Fruit fly (Drosophila melanogaster): ENCODE data around the gene CG17991.

Gene CG17991

dm6 chr3R:27281022-27281810, 40.1 kb downstream of the CG17991 start (continued):
- TF ChIP-seq lz (GFP tag; optimal IDR thresholded peaks at IDR 0.05) (peak; percentile 98), Sox102F (GFP tag; optimal IDR thresholded peaks at IDR 0.05) (peak; percentile 98), Eip75B (GFP tag; optimal IDR thresholded peaks at IDR 0.05) (peak; percentile 97), CG1621 (tag; optimal IDR thresholded peaks at IDR 0.05) (peak; percentile 99), eg (GFP tag; IDR thresholded peaks at IDR 0.05) (peak; percentile 99), CG8319 (GFP tag; optimal IDR thresholded peaks at IDR 0.05) (peak; percentile 95), CG3032 (tag; optimal IDR thresholded peaks at IDR 0.05) (peak; percentile 92), dsx (GFP tag; optimal IDR thresholded peaks at IDR 0.05; ENCODE audit: poor library complexity, severe bottlenecking) (peak; percentile 91), CG8632 (GFP tag; optimal IDR thresholded peaks at IDR 0.05) (peak; percentile 96), Gug (GFP tag; IDR thresholded peaks at IDR 0.05) (peak; percentile 96), vri (GFP tag; optimal IDR thresholded peaks at IDR 0.05) (peak; percentile 95), Hr38 (GFP tag; optimal IDR thresholded peaks at IDR 0.05) (peak; percentile 62), Eip78C (GFP tag) (peak; percentile 99), CG32006 (GFP tag; optimal IDR thresholded peaks at IDR 0.05) (peak; percentile 98), CG9139 (GFP tag; optimal IDR thresholded peaks at IDR 0.05) (peak; percentile 87), fd59A (GFP tag; optimal IDR thresholded peaks at IDR 0.05) (peak; percentile 96), ss (GFP tag; optimal IDR thresholded peaks at IDR 0.05) (peak; percentile 89 to 94), CG6276 (GFP tag; optimal IDR thresholded peaks at IDR 0.05) (peak; percentile 97), fd85E (GFP tag; optimal IDR thresholded peaks at IDR 0.05) (peak; percentile 96), CG6854 (GFP tag; optimal IDR thresholded peaks at IDR 0.05) (peak; percentile 90), spab (GFP tag; optimal IDR thresholded peaks at IDR 0.05) (peak; percentile 97), Sox14 (GFP tag; optimal IDR thresholded peaks at IDR 0.05) (peak; percentile 99), cyc (GFP tag; optimal IDR thresholded peaks at IDR 0.05) (peak; percentile 97), Lpt (GFP tag; optimal IDR thresholded peaks at IDR 0.05) (peak; percentile 95), achi (GFP tag; optimal IDR thresholded peaks at IDR 0.05) (peak; percentile 97), CG8119 (GFP tag; IDR thresholded peaks at IDR 0.05) (peak; percentile 98), acj6 (GFP tag; optimal IDR thresholded peaks at IDR 0.05) (peak; percentile 97)

DNA sequence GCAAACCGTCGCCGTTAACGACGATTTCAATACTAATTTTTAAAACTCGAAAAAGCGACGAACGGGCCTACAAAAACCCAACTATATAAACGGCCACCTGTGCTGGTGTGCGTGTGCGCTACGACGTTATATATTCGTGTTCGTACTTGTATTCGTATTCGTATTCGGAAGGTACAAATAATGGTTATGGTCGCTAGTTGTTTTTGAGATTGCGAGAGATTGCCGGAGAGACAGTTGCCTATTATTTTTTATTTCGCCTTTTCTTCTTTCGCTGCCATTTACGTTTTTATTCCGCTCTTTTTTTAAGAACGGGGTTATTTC, 40.7 kb downstream of the CG17991 start:
- TF ChIP-seq esn (GFP tag; optimal IDR thresholded peaks at IDR 0.05) (no peak), CG11294 (GFP tag; IDR thresholded peaks at IDR 0.05) (no peak), ss (GFP tag; optimal IDR thresholded peaks at IDR 0.05) (no peak), CG7368 (GFP tag; optimal IDR thresholded peaks at IDR 0.05) (no peak), CG10631 (GFP tag; optimal IDR thresholded peaks at IDR 0.05) (no peak), dsx (GFP tag; optimal IDR thresholded peaks at IDR 0.05; ENCODE audit: poor library complexity, severe bottlenecking) (no peak), CG11902 (GFP tag; optimal IDR thresholded peaks at IDR 0.05) (no peak), Sox14 (GFP tag; optimal IDR thresholded peaks at IDR 0.05) (no peak), dac (GFP tag; optimal IDR thresholded peaks at IDR 0.05) (no peak), fkh (GFP tag; optimal IDR thresholded peaks at IDR 0.05) (no peak), salr (GFP tag; optimal IDR thresholded peaks at IDR 0.05) (no peak), CG9139 (GFP tag; optimal IDR thresholded peaks at IDR 0.05) (no peak), CG31627 (GFP tag; optimal IDR thresholded peaks at IDR 0.05) (no peak), spab (GFP tag; optimal IDR thresholded peaks at IDR 0.05) (no peak), CG6854 (GFP tag; optimal IDR thresholded peaks at IDR 0.05) (no peak), CG6276 (GFP tag; optimal IDR thresholded peaks at IDR 0.05) (no peak), CG6792 (GFP tag; optimal IDR thresholded peaks at IDR 0.05) (no peak), fd85E (GFP tag; optimal IDR thresholded peaks at IDR 0.05) (no peak), CG15336 (GFP tag; IDR thresholded peaks at IDR 0.05) (no peak), vri (GFP tag; optimal IDR thresholded peaks at IDR 0.05) (no peak)
